Fruit fly (Drosophila melanogaster) whole organism, embryonic: ENCODE measurements around the gene Naam.

Experiments
- Ada2b ChIP-seq: fragments of 200-800 bp; sonication (Bioruptor generic); IDR thresholded peaks from 2 replicates; pipeline ENCODE4 v1.3.6; 2022; ENCODE audit warnings: missing biosample characterization, missing genetic modification characterization
- CG10366 ChIP-seq: fragments of 200-800 bp; sonication (Bioruptor generic); IDR thresholded peaks from 2 replicates; pipeline ENCODE4 v1.3.6; 2022; ENCODE audit warnings: missing biosample characterization, missing genetic modification characterization
- CG10959 ChIP-seq: fragments of 200-800 bp; sonication (Bioruptor generic); IDR thresholded peaks from 2 replicates; pipeline ENCODE4 v1.3.6; 2022; ENCODE audit warnings: missing biosample characterization, missing genetic modification characterization
- CG12942 ChIP-seq: fragments of 200-800 bp; sonication (Bioruptor generic); optimal IDR thresholded peaks from 3 replicates; lab custom pipeline; 2016; ENCODE audit warnings: missing biosample characterization, missing genetic modification characterization
- CG13775 ChIP-seq: fragments of 200-800 bp; sonication (Bioruptor generic); optimal IDR thresholded peaks from 3 replicates; lab custom pipeline; 2017; ENCODE audit warnings: missing biosample characterization, mild to moderate bottlenecking, missing genetic modification characterization
- CG14014 ChIP-seq: fragments of 200-800 bp; sonication (Bioruptor generic); IDR thresholded peaks from 2 replicates; pipeline ENCODE4 v1.3.6; 2022; ENCODE audit warnings: missing biosample characterization, missing genetic modification characterization
- CG15696 ChIP-seq: fragments of 200-800 bp; sonication (Bioruptor generic); optimal IDR thresholded peaks from 2 replicates; lab custom pipeline; 2019; ENCODE audit warnings: missing biosample characterization, mild to moderate bottlenecking, missing genetic modification characterization, moderate library complexity
- CG17385 ChIP-seq: fragments of 200-800 bp; sonication (Bioruptor generic); optimal IDR thresholded peaks from 3 replicates; lab custom pipeline; 2018; ENCODE audit warnings: missing biosample characterization, mild to moderate bottlenecking, missing genetic modification characterization
- CG2116 ChIP-seq: fragments of 200-800 bp; sonication (Bioruptor generic); optimal IDR thresholded peaks from 3 replicates; lab custom pipeline; 2018; ENCODE audit warnings: missing biosample characterization, mild to moderate bottlenecking, missing genetic modification characterization
- CG2129 ChIP-seq: fragments of 200-800 bp; sonication (Bioruptor generic); IDR thresholded peaks from 2 replicates; pipeline ENCODE4 v1.3.6; 2022; ENCODE audit warnings: missing biosample characterization, missing genetic modification characterization; ENCODE audit not compliant: partially characterized antibody
- CG32767 ChIP-seq: fragments of 200-800 bp; sonication (Bioruptor generic); IDR thresholded peaks from 2 replicates; pipeline ENCODE4 v1.3.6; 2022; ENCODE audit warnings: missing biosample characterization, missing genetic modification characterization
- CG4282 ChIP-seq: fragments of 200-800 bp; sonication (Bioruptor generic); optimal IDR thresholded peaks from 2 replicates; lab custom pipeline; 2016; ENCODE audit warnings: missing biosample characterization, missing genetic modification characterization
- CG4360 ChIP-seq: fragments of 200-800 bp; sonication (Bioruptor generic); IDR thresholded peaks from 2 replicates; pipeline ENCODE4 v1.3.6; 2022; ENCODE audit warnings: missing biosample characterization, missing genetic modification characterization
- CG6813 ChIP-seq: fragments of 200-800 bp; sonication (Bioruptor generic); optimal IDR thresholded peaks from 2 replicates; lab custom pipeline; 2017; ENCODE audit warnings: missing biosample characterization, missing genetic modification characterization, mild to moderate bottlenecking, moderate library complexity, missing genetic modification reagents
- CG9876 ChIP-seq: fragments of 200-800 bp; sonication (Bioruptor generic); optimal IDR thresholded peaks from 2 replicates; lab custom pipeline; 2016; ENCODE audit warnings: missing biosample characterization, missing genetic modification characterization
- Deaf1 ChIP-seq: fragments of 200-800 bp; optimal IDR thresholded peaks from 3 replicates; lab custom pipeline; 2019; ENCODE audit warnings: missing biosample characterization, mild to moderate bottlenecking, missing genetic modification characterization, moderate library complexity
- Dip3 ChIP-seq: fragments of 200-800 bp; sonication (Bioruptor generic); optimal IDR thresholded peaks from 3 replicates; lab custom pipeline; 2016; ENCODE audit warnings: missing biosample characterization, missing genetic modification characterization
- Dref ChIP-seq: fragments of 200-800 bp; sonication (Bioruptor generic); IDR thresholded peaks from 2 replicates; pipeline ENCODE4 v1.3.6; 2022; ENCODE audit warnings: missing biosample characterization, missing genetic modification characterization
- E2f2 ChIP-seq: fragments of 200-800 bp; sonication (Bioruptor generic); IDR thresholded peaks from 2 replicates; pipeline ENCODE4 v1.3.6; 2022; ENCODE audit warnings: missing biosample characterization, missing genetic modification characterization
- ERR ChIP-seq: fragments of 200-800 bp; sonication (Bioruptor generic); optimal IDR thresholded peaks from 2 replicates; lab custom pipeline; 2016; ENCODE audit warnings: missing biosample characterization, missing genetic modification characterization
- Jarid2 ChIP-seq: fragments of 200-800 bp; sonication (Bioruptor generic); optimal IDR thresholded peaks from 3 replicates; lab custom pipeline; 2017; ENCODE audit warnings: mild to moderate bottlenecking, missing biosample characterization, missing genetic modification reagents, missing genetic modification characterization
- Lhr ChIP-seq: fragments of 200-800 bp; sonication (Bioruptor generic); optimal IDR thresholded peaks from 3 replicates; lab custom pipeline; 2017; ENCODE audit warnings: mild to moderate bottlenecking, missing biosample characterization, missing genetic modification reagents, missing genetic modification characterization
- Med ChIP-seq: fragments of 200-800 bp; sonication (Bioruptor generic); peaks from one replicate; lab custom pipeline; 2016; ENCODE audit warnings: missing biosample characterization, missing genetic modification characterization, mild to moderate bottlenecking, inconsistent platforms, moderate library complexity
- Mrtf ChIP-seq: fragments of 200-800 bp; sonication (Bioruptor generic); IDR thresholded peaks from 3 replicates; pipeline ENCODE4 v1.3.6; 2022; ENCODE audit warnings: missing biosample characterization, missing genetic modification characterization
- Oli ChIP-seq: fragments of 200-800 bp; sonication (Bioruptor generic); optimal IDR thresholded peaks from 2 replicates; lab custom pipeline; 2018; ENCODE audit warnings: missing biosample characterization, mild to moderate bottlenecking, missing genetic modification characterization, moderate library complexity
- Pdp1 ChIP-seq, 2 experiments: fragments of 200-800 bp; sonication (Bioruptor generic); optimal IDR thresholded peaks; 3 replicates each; lab custom pipeline; 2016; ENCODE audit warnings: missing biosample characterization in 2 of 2, missing genetic modification characterization in 2 of 2, mild to moderate bottlenecking in 1 of 2, moderate library complexity in 1 of 2
- Ptx1 ChIP-seq: fragments of 200-800 bp; sonication (Bioruptor generic); IDR thresholded peaks from 2 replicates; pipeline ENCODE4 v1.3.6; 2022; ENCODE audit warnings: missing biosample characterization, missing genetic modification characterization
- Sin3A ChIP-seq: fragments of >200 bp; optimal IDR thresholded peaks from 2 replicates; lab custom pipeline; 2018
- Tbp ChIP-seq: fragments of >200 bp; optimal IDR thresholded peaks from 2 replicates; lab custom pipeline; 2018; ENCODE audit warnings: missing biosample characterization, missing genetic modification characterization
- Trl ChIP-seq, 3 experiments: fragments of >200 bp in 2 of 3; fragments of 200-800 bp in 1 of 3; sonication (Bioruptor generic) in 1 of 3; optimal IDR thresholded peaks; 2 replicates in 1 of 3; 3 replicates in 2 of 3; lab custom pipeline; 2016 to 2017; ENCODE audit warnings: missing biosample characterization in 1 of 3, missing genetic modification characterization in 1 of 3
- YL-1 ChIP-seq: fragments of 200-800 bp; sonication (Bioruptor generic); optimal IDR thresholded peaks from 3 replicates; lab custom pipeline; 2017; ENCODE audit warnings: missing biosample characterization, mild to moderate bottlenecking, missing genetic modification characterization
- ab ChIP-seq: fragments of 200-800 bp; sonication (Bioruptor generic); optimal IDR thresholded peaks from 2 replicates; lab custom pipeline; 2016; ENCODE audit warnings: missing biosample characterization, missing genetic modification characterization
- ara ChIP-seq: fragments of 200-800 bp; sonication (Bioruptor generic); IDR thresholded peaks from 2 replicates; pipeline ENCODE4 v1.3.6; 2022; ENCODE audit warnings: missing biosample characterization, missing genetic modification characterization
- chinmo ChIP-seq: fragments of 200-800 bp; sonication (Bioruptor generic); IDR thresholded peaks from 4 replicates; pipeline ENCODE4 v1.3.6; 2022; ENCODE audit warnings: missing biosample characterization, missing genetic modification characterization; ENCODE audit not compliant: partially characterized antibody
- ci ChIP-seq: fragments of 200-800 bp; sonication (Bioruptor generic); IDR thresholded peaks from 3 replicates; pipeline ENCODE4 v1.3.6; 2022; ENCODE audit warnings: missing biosample characterization, missing genetic modification characterization
- ewg ChIP-seq: fragments of 200-800 bp; sonication (Bioruptor generic); optimal IDR thresholded peaks from 3 replicates; lab custom pipeline; 2017; ENCODE audit warnings: mild to moderate bottlenecking, missing biosample characterization, missing genetic modification reagents, missing genetic modification characterization
- gcm2 ChIP-seq: fragments of 200-800 bp; sonication (Bioruptor generic); optimal IDR thresholded peaks from 2 replicates; lab custom pipeline; 2016; ENCODE audit warnings: missing biosample characterization, missing genetic modification characterization
- inv ChIP-seq: fragments of 200-800 bp; sonication (Bioruptor generic); IDR thresholded peaks from 2 replicates; pipeline ENCODE4 v1.3.6; 2022; ENCODE audit warnings: missing biosample characterization, missing genetic modification characterization; ENCODE audit not compliant: partially characterized antibody
- jing ChIP-seq: fragments of 200-800 bp; sonication (Bioruptor generic); optimal IDR thresholded peaks from 2 replicates; lab custom pipeline; 2018; ENCODE audit warnings: missing biosample characterization, mild to moderate bottlenecking, missing genetic modification characterization
- klu ChIP-seq: fragments of 200-800 bp; sonication (Bioruptor generic); IDR thresholded peaks from 2 replicates; pipeline ENCODE4 v1.3.6; 2022; ENCODE audit warnings: missing biosample characterization, missing genetic modification characterization
- lmd ChIP-seq: fragments of 200-800 bp; sonication (Bioruptor generic); IDR thresholded peaks from 2 replicates; pipeline ENCODE4 v1.3.6; 2022; ENCODE audit warnings: missing biosample characterization, missing genetic modification characterization
- lola ChIP-seq, 3 experiments: fragments of >200 bp in 2 of 3; fragments of 200-800 bp in 1 of 3; sonication (Bioruptor generic) in 1 of 3; optimal IDR thresholded peaks; 2 replicates each; lab custom pipeline; 2017 to 2019; ENCODE audit warnings: missing biosample characterization in 3 of 3, missing genetic modification characterization in 3 of 3, mild to moderate bottlenecking in 1 of 3, moderate library complexity in 1 of 3
- pzg ChIP-seq: fragments of 200-800 bp; sonication (Bioruptor generic); optimal IDR thresholded peaks from 3 replicates; lab custom pipeline; 2018; ENCODE audit warnings: missing biosample characterization, mild to moderate bottlenecking, missing genetic modification characterization, moderate library complexity
- rib ChIP-seq: fragments of 200-800 bp; sonication (Bioruptor generic); IDR thresholded peaks from 2 replicates; pipeline ENCODE4 v1.3.6; 2022; ENCODE audit warnings: missing biosample characterization, missing genetic modification characterization
- sug ChIP-seq: fragments of 200-800 bp; optimal IDR thresholded peaks from 2 replicates; lab custom pipeline; 2019; ENCODE audit warnings: missing biosample characterization, mild to moderate bottlenecking, missing genetic modification characterization, moderate library complexity
- tgo ChIP-seq: fragments of 200-800 bp; sonication (Bioruptor generic); IDR thresholded peaks from 3 replicates; pipeline ENCODE4 v1.3.6; 2022; ENCODE audit warnings: missing biosample characterization, missing genetic modification characterization
- zfh1 ChIP-seq: fragments of 200-800 bp; sonication (Bioruptor generic); IDR thresholded peaks from 3 replicates; pipeline ENCODE4 v1.3.6; 2022; ENCODE audit warnings: missing biosample characterization, missing genetic modification characterization

The Naam gene

dm6 chr3R:19641498-19642065 lies 29.7 kb upstream of the Naam start (continued):
- TF ChIP-seq CG4282 (GFP tag; lab: Kevin White, UChicago) (no peak), CG32767 (GFP tag; lab: Robert Waterston, UW) (peak; percentile 84), Oli (peak; percentile 89), Mrtf (peak; percentile 65; the same call in 2 of the 3 replicates)

dm6 chr3R:19642092-19642892 lies 29.0 kb upstream of the Naam start, which contains the start of gene subdued:
Gene subdued (minus strand): TSS chr3R:19642722.
- peak; percentile 57; the same call in 1 of the 3 replicates for TF ChIP-seq ci
- TF ChIP-seq sug (tag; lab: Kevin White, UChicago), result peak; percentile 32
- TF ChIP-seq CG6813 (GFP tag; lab: Kevin White, UChicago), result peak; percentile 4
- TF ChIP-seq jing (GFP tag; lab: Kevin White, UChicago), result no peak
- no peak for TF ChIP-seq tgo (GFP tag; lab: Robert Waterston, UW)
- TF ChIP-seq CG17385 (GFP tag; lab: Kevin White, UChicago), result peak; percentile 83
- no peak for TF ChIP-seq lola (GFP tag; optimal IDR thresholded peaks at IDR 0.05; lab: Kevin White, UChicago)
- no peak for TF ChIP-seq Med (GFP tag; lab: Kevin White, UChicago)
- TF ChIP-seq Ptx1, result no peak
- TF ChIP-seq Sin3A, result peak; percentile 7
- TF ChIP-seq ewg, result no peak
- no peak for TF ChIP-seq zfh1 (GFP tag; lab: Robert Waterston, UW)
- no peak for TF ChIP-seq Dip3 (GFP tag; lab: Kevin White, UChicago)
- TF ChIP-seq Ada2b (GFP tag; lab: Robert Waterston, UW), result no peak
- TF ChIP-seq gcm2 (GFP tag; lab: Kevin White, UChicago), result no peak
- TF ChIP-seq Deaf1 (tag; lab: Kevin White, UChicago), result no peak
- peak; percentile 71 for TF ChIP-seq CG2116 (GFP tag; lab: Kevin White, UChicago)
- peak; percentile 11 for TF ChIP-seq pzg (GFP tag; lab: Kevin White, UChicago)
- TF ChIP-seq Dref (GFP tag; lab: Robert Waterston, UW), result peak; percentile 75
- TF ChIP-seq inv (GFP tag; lab: Robert Waterston, UW), result peak; percentile 30; the same call in 1 of the 2 replicates
- TF ChIP-seq CG4360, result no peak
- TF ChIP-seq Trl (optimal IDR thresholded peaks at IDR 0.05; lab: Kevin White, UChicago), result peak in 1 of 2 experiments; percentile 20
- TF ChIP-seq Trl (GFP tag; optimal IDR thresholded peaks at IDR 0.05; lab: Kevin White, UChicago), result no peak
- TF ChIP-seq YL-1 (GFP tag; lab: Kevin White, UChicago), result peak; percentile 15
- no peak for TF ChIP-seq ERR (GFP tag; lab: Kevin White, UChicago)
- TF ChIP-seq Lhr (GFP tag; lab: Kevin White, UChicago), result no peak
- no peak for TF ChIP-seq CG13775 (GFP tag; lab: Kevin White, UChicago)
- 0 out of 4 replicates have a peak, but pooled peaks have one; percentile 30 for TF ChIP-seq chinmo
- TF ChIP-seq CG14014 (GFP tag; lab: Robert Waterston, UW), result no peak
- no peak for TF ChIP-seq CG10959 (GFP tag; lab: Robert Waterston, UW)
- no peak for TF ChIP-seq ab (GFP tag; lab: Kevin White, UChicago)
- TF ChIP-seq CG10366, result no peak
- TF ChIP-seq CG2129, result no peak; the same call in 1 of the 2 replicates
- TF ChIP-seq CG9876 (GFP tag; lab: Kevin White, UChicago), result no peak
- TF ChIP-seq Tbp (GFP tag; lab: Kevin White, UChicago), result no peak
- no peak for TF ChIP-seq CG15696 (tag; lab: Kevin White, UChicago)
- TF ChIP-seq CG12942 (GFP tag; lab: Kevin White, UChicago), result no peak
- no peak for TF ChIP-seq klu (GFP tag; lab: Robert Waterston, UW)
- TF ChIP-seq E2f2 (GFP tag; lab: Robert Waterston, UW), result peak; percentile 90
- 0 out of 2 replicates have a peak, but pooled peaks have one; percentile 30 for TF ChIP-seq ara (GFP tag; lab: Robert Waterston, UW)
- TF ChIP-seq lmd, result no peak
- peak; percentile 29; the same call in 1 of the 2 replicates for TF ChIP-seq rib (GFP tag; lab: Robert Waterston, UW)
- TF ChIP-seq Pdp1 (GFP tag; optimal IDR thresholded peaks at IDR 0.05; lab: Kevin White, UChicago), result peak in 1 of 2 experiments; percentile 51
- no peak for TF ChIP-seq Jarid2
